Fruit fly (Drosophila melanogaster) whole organism, embryonic: ENCODE measurements around the gene Lcp65Ac.

Experiments used
- Blimp-1 ChIP-seq: fragments of 200-800 bp; sonication (Bioruptor generic); optimal IDR thresholded peaks from 3 replicates; lab custom pipeline; 2018; ENCODE audit warnings: missing biosample characterization, missing genetic modification characterization, mild to moderate bottlenecking, moderate library complexity, missing genetic modification reagents
- BtbVII ChIP-seq: fragments of 200-800 bp; sonication (Bioruptor generic); optimal IDR thresholded peaks from 3 replicates; lab custom pipeline; 2017; ENCODE audit warnings: missing biosample characterization, mild to moderate bottlenecking, missing genetic modification characterization
- CG10274 ChIP-seq: fragments of 200-800 bp; sonication (Bioruptor generic); optimal IDR thresholded peaks from 3 replicates; lab custom pipeline; 2017; ENCODE audit warnings: missing biosample characterization, mild to moderate bottlenecking, missing genetic modification characterization
- CG10321 ChIP-seq: fragments of 200-800 bp; sonication (Bioruptor generic); IDR thresholded peaks from 2 replicates; pipeline ENCODE4 v1.3.6; 2022; ENCODE audit warnings: missing biosample characterization, missing genetic modification characterization
- CG12155 ChIP-seq: fragments of 200-800 bp; sonication (Bioruptor generic); optimal IDR thresholded peaks from 3 replicates; lab custom pipeline; 2016; ENCODE audit warnings: missing biosample characterization, missing genetic modification characterization
- CG13123 ChIP-seq: fragments of 200-800 bp; sonication (Bioruptor generic); optimal IDR thresholded peaks from 2 replicates; lab custom pipeline; 2016; ENCODE audit warnings: missing biosample characterization, missing genetic modification characterization
- CG16863 ChIP-seq: fragments of 200-800 bp; sonication (Bioruptor generic); optimal IDR thresholded peaks from 3 replicates; lab custom pipeline; 2016; ENCODE audit warnings: missing biosample characterization, missing genetic modification characterization
- CG17361 ChIP-seq: fragments of 200-800 bp; sonication (Bioruptor generic); IDR thresholded peaks from 3 replicates; pipeline ENCODE4 v1.3.6; 2022; ENCODE audit warnings: missing biosample characterization, missing genetic modification characterization
- CG17612 ChIP-seq: fragments of 200-800 bp; sonication (Bioruptor generic); IDR thresholded peaks from 2 replicates; pipeline ENCODE4 v1.3.6; 2022; ENCODE audit warnings: missing biosample characterization, missing genetic modification characterization
- CG18764 ChIP-seq: fragments of 200-800 bp; sonication (Bioruptor generic); optimal IDR thresholded peaks from 3 replicates; lab custom pipeline; 2016; ENCODE audit warnings: missing biosample characterization, missing genetic modification characterization
- CG2712 ChIP-seq: fragments of 200-800 bp; optimal IDR thresholded peaks from 3 replicates; lab custom pipeline; 2019; ENCODE audit warnings: missing biosample characterization, mild to moderate bottlenecking, missing genetic modification characterization, moderate library complexity
- CG3065 ChIP-seq: fragments of 200-800 bp; sonication (Bioruptor generic); optimal IDR thresholded peaks from 2 replicates; lab custom pipeline; 2016; ENCODE audit warnings: missing biosample characterization, missing genetic modification characterization
- CG34376 ChIP-seq: fragments of 200-800 bp; sonication (Bioruptor generic); optimal IDR thresholded peaks from 2 replicates; lab custom pipeline; 2018; ENCODE audit warnings: missing biosample characterization, mild to moderate bottlenecking, missing genetic modification characterization
- CG3838 ChIP-seq: fragments of 200-800 bp; sonication (Bioruptor generic); optimal IDR thresholded peaks from 3 replicates; lab custom pipeline; 2016; ENCODE audit warnings: missing biosample characterization, missing genetic modification characterization
- CG3995 ChIP-seq: fragments of 200-800 bp; sonication (Bioruptor generic); optimal IDR thresholded peaks from 3 replicates; lab custom pipeline; 2016; ENCODE audit warnings: missing biosample characterization, missing genetic modification characterization
- CG4707 ChIP-seq: fragments of 200-800 bp; sonication (Bioruptor generic); optimal IDR thresholded peaks from 2 replicates; lab custom pipeline; 2018; ENCODE audit warnings: missing biosample characterization, mild to moderate bottlenecking, missing genetic modification characterization, moderate library complexity
- CG5245 ChIP-seq: fragments of 200-800 bp; sonication (Bioruptor generic); optimal IDR thresholded peaks from 3 replicates; lab custom pipeline; 2016; ENCODE audit warnings: missing biosample characterization, missing genetic modification characterization
- CG6175 ChIP-seq: fragments of 200-800 bp; sonication (Bioruptor generic); IDR thresholded peaks from 3 replicates; pipeline ENCODE4 v1.3.6; 2022; ENCODE audit warnings: missing biosample characterization, missing genetic modification characterization
- CG6791 ChIP-seq: fragments of 200-800 bp; sonication (Bioruptor generic); IDR thresholded peaks from 3 replicates; pipeline ENCODE4 v1.3.6; 2022; ENCODE audit warnings: missing biosample characterization, missing genetic modification characterization; ENCODE audit not compliant: partially characterized antibody
- CG7745 ChIP-seq: fragments of 200-800 bp; sonication (Bioruptor generic); optimal IDR thresholded peaks from 2 replicates; lab custom pipeline; 2018; ENCODE audit warnings: missing biosample characterization, mild to moderate bottlenecking, missing genetic modification characterization, moderate library complexity
- CG8765 ChIP-seq: fragments of 200-800 bp; sonication (Bioruptor generic); IDR thresholded peaks from 2 replicates; pipeline ENCODE4 v1.3.6; 2022; ENCODE audit warnings: missing biosample characterization, missing genetic modification characterization
- CG9797 ChIP-seq: fragments of 200-800 bp; sonication (Bioruptor generic); optimal IDR thresholded peaks from 3 replicates; lab custom pipeline; 2018; ENCODE audit warnings: missing biosample characterization, mild to moderate bottlenecking, missing genetic modification characterization
- CG9817 ChIP-seq: fragments of 200-800 bp; sonication (Bioruptor generic); optimal IDR thresholded peaks from 2 replicates; lab custom pipeline; 2018; ENCODE audit warnings: missing biosample characterization, mild to moderate bottlenecking, missing genetic modification characterization, moderate library complexity
- CG9876 ChIP-seq: fragments of 200-800 bp; sonication (Bioruptor generic); optimal IDR thresholded peaks from 2 replicates; lab custom pipeline; 2016; ENCODE audit warnings: missing biosample characterization, missing genetic modification characterization
- Chrac-16 ChIP-seq: fragments of 200-800 bp; sonication (Bioruptor generic); optimal IDR thresholded peaks from 3 replicates; lab custom pipeline; 2016; ENCODE audit warnings: missing biosample characterization, missing genetic modification characterization
- Kr ChIP-seq: fragments of 200-800 bp; sonication (Bioruptor generic); optimal IDR thresholded peaks from 2 replicates; lab custom pipeline; 2017; ENCODE audit warnings: missing biosample characterization, mild to moderate bottlenecking, missing genetic modification characterization
- NFAT ChIP-seq: fragments of 200-800 bp; sonication (Bioruptor generic); IDR thresholded peaks from 2 replicates; pipeline ENCODE4 v1.3.6; 2022; ENCODE audit warnings: missing biosample characterization, missing genetic modification characterization
- Nf-YB ChIP-seq: fragments of 200-800 bp; sonication (Bioruptor generic); optimal IDR thresholded peaks from 3 replicates; lab custom pipeline; 2019; ENCODE audit warnings: missing biosample characterization, mild to moderate bottlenecking, missing genetic modification characterization, moderate library complexity
- Rx ChIP-seq: fragments of 200-800 bp; sonication (Bioruptor generic); IDR thresholded peaks from 2 replicates; pipeline ENCODE4 v1.3.6; 2022; ENCODE audit warnings: missing biosample characterization, missing genetic modification characterization
- Scr ChIP-seq: fragments of 200-800 bp; sonication (Bioruptor generic); IDR thresholded peaks from 2 replicates; pipeline ENCODE4 v1.3.6; 2022; ENCODE audit warnings: missing biosample characterization, missing genetic modification characterization; ENCODE audit not compliant: partially characterized antibody
- Sox100B ChIP-seq: fragments of 200-800 bp; sonication (Bioruptor generic); optimal IDR thresholded peaks from 3 replicates; lab custom pipeline; 2018; ENCODE audit warnings: missing biosample characterization, mild to moderate bottlenecking, missing genetic modification characterization
- ac ChIP-seq: fragments of 200-800 bp; sonication (Bioruptor generic); optimal IDR thresholded peaks from 3 replicates; lab custom pipeline; 2017; ENCODE audit warnings: missing biosample characterization, mild to moderate bottlenecking, missing genetic modification characterization
- ato ChIP-seq: fragments of 200-800 bp; sonication (Bioruptor generic); IDR thresholded peaks from 2 replicates; pipeline ENCODE4 v1.3.6; 2022; ENCODE audit warnings: missing biosample characterization, missing genetic modification characterization; ENCODE audit not compliant: partially characterized antibody
- caup ChIP-seq: fragments of 200-800 bp; sonication (Bioruptor generic); optimal IDR thresholded peaks from 3 replicates; lab custom pipeline; 2017; ENCODE audit warnings: missing biosample characterization, mild to moderate bottlenecking, missing genetic modification characterization, moderate library complexity; ENCODE audit not compliant: severe bottlenecking
- ci ChIP-seq: fragments of 200-800 bp; sonication (Bioruptor generic); IDR thresholded peaks from 3 replicates; pipeline ENCODE4 v1.3.6; 2022; ENCODE audit warnings: missing biosample characterization, missing genetic modification characterization
- dimm ChIP-seq: fragments of 200-800 bp; sonication (Bioruptor generic); IDR thresholded peaks from 2 replicates; pipeline ENCODE4 v1.3.6; 2022; ENCODE audit warnings: missing biosample characterization, missing genetic modification characterization
- esg ChIP-seq: fragments of 200-800 bp; sonication (Bioruptor generic); conservative IDR thresholded peaks from 2 replicates; pipeline ENCODE4 v1.3.6; 2022; ENCODE audit warnings: missing biosample characterization, missing genetic modification characterization
- eve ChIP-seq, 2 experiments: fragments of >200 bp; optimal IDR thresholded peaks; 2 replicates each; lab custom pipeline; 2017; ENCODE audit warnings: missing biosample characterization in 2 of 2, missing genetic modification characterization in 2 of 2
- gem ChIP-seq: fragments of 200-800 bp; sonication (Bioruptor generic); optimal IDR thresholded peaks from 2 replicates; lab custom pipeline; 2019; ENCODE audit warnings: missing biosample characterization, mild to moderate bottlenecking, missing genetic modification characterization, moderate library complexity
- hb ChIP-seq: fragments of 200-800 bp; sonication (Bioruptor generic); IDR thresholded peaks from 3 replicates; pipeline ENCODE4 v1.3.6; 2022; ENCODE audit warnings: missing biosample characterization, missing genetic modification characterization; ENCODE audit not compliant: partially characterized antibody
- her ChIP-seq: fragments of 200-800 bp; sonication (Bioruptor generic); optimal IDR thresholded peaks from 2 replicates; lab custom pipeline; 2016; ENCODE audit warnings: missing biosample characterization, missing genetic modification characterization
- hkb ChIP-seq, 2 experiments: fragments of 200-800 bp in 1 of 2; fragments of >200 bp in 1 of 2; sonication (Bioruptor generic) in 1 of 2; IDR thresholded peaks in 1 of 2; optimal IDR thresholded peaks in 1 of 2; 2 replicates each; pipeline versions ENCODE4 v1.3.6 to Lab custom; 2017 to 2022; ENCODE audit warnings: missing biosample characterization in 1 of 2, missing genetic modification characterization in 1 of 2
- inv ChIP-seq: fragments of 200-800 bp; sonication (Bioruptor generic); IDR thresholded peaks from 2 replicates; pipeline ENCODE4 v1.3.6; 2022; ENCODE audit warnings: missing biosample characterization, missing genetic modification characterization; ENCODE audit not compliant: partially characterized antibody
- jumu ChIP-seq: fragments of 200-800 bp; sonication (Bioruptor generic); optimal IDR thresholded peaks from 3 replicates; lab custom pipeline; 2016; ENCODE audit warnings: missing biosample characterization, missing genetic modification characterization
- ranshi ChIP-seq: fragments of 200-800 bp; sonication (Bioruptor generic); IDR thresholded peaks from 2 replicates; pipeline ENCODE4 v1.3.6; 2022; ENCODE audit warnings: missing biosample characterization, missing genetic modification characterization
- rib ChIP-seq: fragments of 200-800 bp; sonication (Bioruptor generic); IDR thresholded peaks from 2 replicates; pipeline ENCODE4 v1.3.6; 2022; ENCODE audit warnings: missing biosample characterization, missing genetic modification characterization
- sens-2 ChIP-seq: fragments of 200-800 bp; sonication (Bioruptor generic); IDR thresholded peaks from 2 replicates; pipeline ENCODE4 v1.3.6; 2022; ENCODE audit warnings: missing biosample characterization, missing genetic modification characterization
- tll ChIP-seq, 2 experiments: fragments of 200-800 bp in 1 of 2; fragments of >200 bp in 1 of 2; sonication (Bioruptor generic) in 1 of 2; optimal IDR thresholded peaks; 2 replicates each; lab custom pipeline; 2017 to 2019; ENCODE audit warnings: missing biosample characterization in 2 of 2, missing genetic modification characterization in 2 of 2, mild to moderate bottlenecking in 1 of 2, moderate library complexity in 1 of 2
- wdn ChIP-seq: fragments of 200-800 bp; sonication (Bioruptor generic); IDR thresholded peaks from 2 replicates; pipeline ENCODE4 v1.3.6; 2022; ENCODE audit warnings: missing biosample characterization, missing genetic modification characterization
- wor ChIP-seq: fragments of 200-800 bp; sonication (Bioruptor generic); IDR thresholded peaks from 2 replicates; pipeline ENCODE4 v1.3.6; 2022; ENCODE audit warnings: missing biosample characterization, missing genetic modification characterization

Lcp65Ac gene

dm6 chr3L:6139924-6140574 lies 4.6 kb upstream of the Lcp65Ac start, which contains the start of gene Cpr65Av (continued):
- TF ChIP-seq CG10274 (GFP tag; lab: Kevin White, UChicago): no peak
- no peak for TF ChIP-seq CG3065 (GFP tag; lab: Kevin White, UChicago)
- TF ChIP-seq caup (GFP tag; lab: Kevin White, UChicago): no peak
- no peak for TF ChIP-seq CG2712 (tag; lab: Kevin White, UChicago)
- peak; percentile 38 for TF ChIP-seq Sox100B
- TF ChIP-seq BtbVII (GFP tag; lab: Kevin White, UChicago): peak; percentile 5
- TF ChIP-seq CG8765: no peak
- TF ChIP-seq tll (GFP tag; optimal IDR thresholded peaks at IDR 0.05; lab: Kevin White, UChicago): no peak
- TF ChIP-seq Kr (GFP tag; lab: Kevin White, UChicago): no peak
- TF ChIP-seq CG6791 (GFP tag; lab: Robert Waterston, UW): no peak
- TF ChIP-seq CG9817 (tag; lab: Kevin White, UChicago): no peak
- TF ChIP-seq CG9876 (GFP tag; lab: Kevin White, UChicago): no peak
- no peak for TF ChIP-seq wor
- TF ChIP-seq hb (GFP tag; lab: Robert Waterston, UW): no peak
- TF ChIP-seq wdn (GFP tag; lab: Robert Waterston, UW): no peak
- no peak for TF ChIP-seq rib (GFP tag; lab: Robert Waterston, UW)
- no peak for TF ChIP-seq esg
- TF ChIP-seq her (GFP tag; lab: Kevin White, UChicago): no peak
- no peak for TF ChIP-seq inv (GFP tag; lab: Robert Waterston, UW)
- TF ChIP-seq CG10321 (GFP tag; lab: Robert Waterston, UW): no peak
- TF ChIP-seq CG9797: no peak
- no peak for TF ChIP-seq ac (GFP tag; lab: Kevin White, UChicago)
- no peak for TF ChIP-seq CG13123
- no peak for TF ChIP-seq CG6175 (GFP tag; lab: Robert Waterston, UW)
- TF ChIP-seq CG5245 (GFP tag; lab: Kevin White, UChicago): no peak
- no peak for TF ChIP-seq jumu (GFP tag; lab: Kevin White, UChicago)
- no peak for TF ChIP-seq CG34376 (GFP tag; lab: Kevin White, UChicago)
- TF ChIP-seq eve (GFP tag; optimal IDR thresholded peaks at IDR 0.05; lab: Kevin White, UChicago): peak in 1 of 2 experiments; percentile 21
- TF ChIP-seq CG18764 (GFP tag; lab: Kevin White, UChicago): no peak
- no peak for TF ChIP-seq hkb (optimal IDR thresholded peaks at IDR 0.05; lab: Kevin White, UChicago)
- TF ChIP-seq hkb (GFP tag; IDR thresholded peaks at IDR 0.05; lab: Robert Waterston, UW): peak; percentile 28; the same call in 1 of the 2 replicates
- TF ChIP-seq ato (GFP tag; lab: Robert Waterston, UW): no peak
- TF ChIP-seq Blimp-1: peak; percentile 13
- TF ChIP-seq CG17361: no peak
- TF ChIP-seq CG16863 (GFP tag; lab: Kevin White, UChicago): no peak
- TF ChIP-seq CG7745 (tag; lab: Kevin White, UChicago): no peak
- no peak for TF ChIP-seq CG17612 (GFP tag; lab: Robert Waterston, UW)
- TF ChIP-seq sens-2 (GFP tag; lab: Robert Waterston, UW): no peak
- no peak for TF ChIP-seq dimm (GFP tag; lab: Robert Waterston, UW)
- peak; percentile 32 for TF ChIP-seq gem
- TF ChIP-seq Scr: no peak
- TF ChIP-seq NFAT (GFP tag; lab: Robert Waterston, UW): no peak
- no peak for TF ChIP-seq Rx (GFP tag; lab: Robert Waterston, UW)
- no peak for TF ChIP-seq Chrac-16 (GFP tag; lab: Kevin White, UChicago)
- no peak for TF ChIP-seq Nf-YB (GFP tag; lab: Kevin White, UChicago)
- TF ChIP-seq CG12155: no peak
- peak; percentile 28 for TF ChIP-seq CG4707 (GFP tag; lab: Kevin White, UChicago)
- TF ChIP-seq CG3838 (GFP tag; lab: Kevin White, UChicago): no peak
- TF ChIP-seq CG3995 (GFP tag; lab: Kevin White, UChicago): no peak
- no peak for TF ChIP-seq ci (GFP tag; lab: Robert Waterston, UW)
- TF ChIP-seq ranshi (GFP tag; lab: Robert Waterston, UW): no peak
